Fruit fly (Drosophila melanogaster): ENCODE measurements around the gene Iru.
A peak's percentile ranks its signal among the peaks of the same experiment; 100 is the strongest.

DNA sequence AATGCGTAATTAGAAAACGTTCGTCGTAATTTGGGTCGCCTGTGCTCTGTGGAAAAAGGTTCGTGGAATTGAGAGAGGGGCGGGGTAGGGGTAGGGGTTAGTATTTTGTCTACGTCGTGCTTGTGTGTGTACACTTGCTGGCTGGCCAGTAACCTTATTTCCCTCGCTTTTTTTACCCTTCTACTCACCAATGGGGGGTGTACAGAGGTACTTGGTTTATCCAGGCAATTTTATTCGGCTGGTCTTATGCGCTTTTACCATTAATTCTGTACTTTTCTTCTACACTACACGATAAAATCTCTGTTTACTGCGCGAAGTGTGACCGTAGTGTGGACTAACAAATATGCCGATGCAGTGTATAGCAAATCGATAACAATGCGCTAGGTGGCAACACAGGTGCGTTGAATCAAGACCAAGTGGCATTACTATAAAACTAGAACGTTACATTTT is 13.5 kb downstream of the Iru start, which contains the start of gene tgo:
- no peak for TF ChIP-seq CG8478 (optimal IDR thresholded peaks at IDR 0.05)
- TF ChIP-seq CTCF (optimal IDR thresholded peaks at IDR 0.05): peak; percentile 15 to 47

Data from S2 (cell line).